Fruit fly (Drosophila melanogaster) whole organism, embryonic: Measurements from ENCODE around the gene mRpL10.

Experiments
- CG4404 ChIP-seq: fragments of 200-800 bp; sonication (Bioruptor generic); IDR thresholded peaks from 2 replicates; pipeline ENCODE4 v1.3.6; 2022; ENCODE audit warnings: missing biosample characterization, missing genetic modification characterization
- CG9609 ChIP-seq: fragments of 200-800 bp; sonication (Bioruptor generic); optimal IDR thresholded peaks from 3 replicates; lab custom pipeline; 2016; ENCODE audit warnings: missing biosample characterization, missing genetic modification characterization
- MTF-1 ChIP-seq: fragments of 200-800 bp; sonication (Bioruptor generic); optimal IDR thresholded peaks from 2 replicates; lab custom pipeline; 2018; ENCODE audit warnings: missing biosample characterization, mild to moderate bottlenecking, missing genetic modification characterization, borderline replicate concordance
- Scr ChIP-seq: fragments of 200-800 bp; sonication (Bioruptor generic); IDR thresholded peaks from 2 replicates; pipeline ENCODE4 v1.3.6; 2022; ENCODE audit warnings: missing biosample characterization, missing genetic modification characterization; ENCODE audit not compliant: partially characterized antibody
- sisA ChIP-seq: fragments of 200-800 bp; sonication (Bioruptor generic); IDR thresholded peaks from 2 replicates; pipeline ENCODE4 v1.3.6; 2022; ENCODE audit warnings: missing biosample characterization, missing genetic modification characterization

- TF ChIP-seq CG9609 (GFP tag; lab: Kevin White, UChicago), result no peak
- no peak for TF ChIP-seq MTF-1 (GFP tag; lab: Kevin White, UChicago)
- TF ChIP-seq CG4404 (GFP tag; lab: Robert Waterston, UW), result no peak
- TF ChIP-seq Scr (GFP tag; lab: Robert Waterston, UW), result no peak
- TF ChIP-seq sisA (GFP tag; lab: Robert Waterston, UW), result no peak
These were observed 37.8 kb downstream of the mRpL10 start for dm6 chr2L:241415-241814.
